Worm (Caenorhabditis elegans): ENCODE results near the gene glt-3.

Gene glt-3

ce11 chrIV:10176252-10176730 lies 46.2 kb downstream of the glt-3 start, which contains the start of gene rack-1 (continued):
- peak; percentile 78 for TF ChIP-seq mes-2 (tag; optimal IDR thresholded peaks at IDR 0.05; ENCODE audit: poor library complexity, severe bottlenecking)
- TF ChIP-seq nhr-11 (tag; optimal IDR thresholded peaks at IDR 0.05): peak; percentile 14
- TF ChIP-seq mxl-3 (GFP tag; optimal IDR thresholded peaks at IDR 0.05): peak; percentile 16
- TF ChIP-seq F49E8.2 (tag; optimal IDR thresholded peaks at IDR 0.05; ENCODE audit: borderline replicate concordance): no peak
- no peak for TF ChIP-seq php-3 (GFP tag; IDR thresholded peaks at IDR 0.05)
- no peak for TF ChIP-seq snpc-4 (tag; optimal IDR thresholded peaks at IDR 0.05)
- no peak for TF ChIP-seq F26F4.8 (GFP tag; conservative IDR thresholded peaks at IDR 0.05)
- TF ChIP-seq aha-1 (tag): peak; percentile 54
- TF ChIP-seq nhr-41 (GFP tag; IDR thresholded peaks at IDR 0.05): no peak
- TF ChIP-seq hmg-1.1 (GFP tag; IDR thresholded peaks at IDR 0.05): peak; percentile 49
- TF ChIP-seq nhr-77 (tag; optimal IDR thresholded peaks at IDR 0.05): no peak
- no peak for TF ChIP-seq zip-2 (tag; optimal IDR thresholded peaks at IDR 0.05)
- TF ChIP-seq aly-2 (tag; optimal IDR thresholded peaks at IDR 0.05): no peak
- TF ChIP-seq lin-39 (tag; optimal IDR thresholded peaks at IDR 0.05): no peak
- TF ChIP-seq lim-7 (GFP tag; IDR thresholded peaks at IDR 0.05): no peak
- TF ChIP-seq hlh-11 (tag; optimal IDR thresholded peaks at IDR 0.05): peak; percentile 48
- peak in 1 of 2 experiments; percentile 79 for TF ChIP-seq lsy-2 (tag; optimal IDR thresholded peaks at IDR 0.05)
- TF ChIP-seq nhr-10 (tag; optimal IDR thresholded peaks at IDR 0.05): no peak
- no peak for TF ChIP-seq daf-19 (GFP tag; conservative IDR thresholded peaks at IDR 0.05)
- TF ChIP-seq pha-4 (GFP tag; IDR thresholded peaks at IDR 0.05): no peak
- no peak for TF ChIP-seq pha-4 (tag; optimal IDR thresholded peaks at IDR 0.05)

ce11 chrIV:10177779-10178178 lies 47.7 kb downstream of the glt-3 start, which contains the start of gene mspn-1:
Gene mspn-1, plus strand, starts transcription at chrIV:10177968.
- TF ChIP-seq lin-38 (GFP tag; IDR thresholded peaks at IDR 0.05): 0 out of 2 replicates have a peak, but pooled peaks have one; percentile 41
- no peak for TF ChIP-seq dmd-6 (GFP tag; IDR thresholded peaks at IDR 0.05)
- TF ChIP-seq nhr-102 (tag; optimal IDR thresholded peaks at IDR 0.05): no peak
- peak; percentile 71 for TF ChIP-seq snpc-1.2 (GFP tag; IDR thresholded peaks at IDR 0.05)
- TF ChIP-seq mxl-2 (GFP tag; conservative IDR thresholded peaks at IDR 0.05): no peak
- TF ChIP-seq mes-2 (tag; optimal IDR thresholded peaks at IDR 0.05; ENCODE audit: poor library complexity, severe bottlenecking): peak; percentile 5
- 0 out of 4 replicates have a peak, but pooled peaks of 1 of the 2 experiments have one; percentile 12 for TF ChIP-seq madf-5 (GFP tag; IDR thresholded peaks at IDR 0.05)
- TF ChIP-seq nhr-111 (GFP tag; optimal IDR thresholded peaks at IDR 0.05): no peak
- TF ChIP-seq unc-130 (GFP tag; optimal IDR thresholded peaks at IDR 0.05): no peak

ce11 chrIV:10180133-10180749 lies 50.2 kb downstream of the glt-3 start, which contains the start of gene gta-1:
Gene gta-1, plus strand, starts transcription at chrIV:10180660.
- TF ChIP-seq F49E8.2 (tag; optimal IDR thresholded peaks at IDR 0.05; ENCODE audit: borderline replicate concordance) (no peak), ztf-11 (tag; optimal IDR thresholded peaks at IDR 0.05) (no peak), tra-1 (GFP tag; IDR thresholded peaks at IDR 0.05) (no peak), lin-39 (tag; optimal IDR thresholded peaks at IDR 0.05) (no peak), ces-1 (GFP tag; optimal IDR thresholded peaks at IDR 0.05) (no peak), unc-62 (GFP tag; optimal IDR thresholded peaks at IDR 0.05 in 1 of 2) (no peak), unc-62 (tag; optimal IDR thresholded peaks at IDR 0.05) (no peak), Y105C5A.15 (GFP tag; IDR thresholded peaks at IDR 0.05) (no peak), cey-2 (tag; optimal IDR thresholded peaks at IDR 0.05; ENCODE audit: borderline replicate concordance, insufficient read depth) (no peak), nhr-10 (tag; optimal IDR thresholded peaks at IDR 0.05) (no peak), aha-1 (tag) (peak; percentile 66), egl-27 (tag; optimal IDR thresholded peaks at IDR 0.05) (no peak), T20F7.1 (GFP tag; optimal IDR thresholded peaks at IDR 0.05) (no peak), fkh-10 (GFP tag; optimal IDR thresholded peaks at IDR 0.05) (peak; percentile 16), lin-1 (GFP tag; IDR thresholded peaks at IDR 0.05) (no peak), zfp-3 (GFP tag; conservative IDR thresholded peaks at IDR 0.05) (no peak), php-3 (GFP tag; IDR thresholded peaks at IDR 0.05) (no peak), nhr-48 (tag; optimal IDR thresholded peaks at IDR 0.05) (no peak), duxl-1 (tag; optimal IDR thresholded peaks at IDR 0.05; ENCODE audit: poor library complexity) (no peak), zip-11 (GFP tag; IDR thresholded peaks at IDR 0.05) (no peak), ceh-32 (tag; optimal IDR thresholded peaks at IDR 0.05; ENCODE audit: poor library complexity) (no peak), nhr-6 (tag; optimal IDR thresholded peaks at IDR 0.05) (no peak), dmd-8 (GFP tag; IDR thresholded peaks at IDR 0.05) (no peak), ceh-28 (tag; optimal IDR thresholded peaks at IDR 0.05) (no peak)

All from whole organism, L4 larva.